Worm (Caenorhabditis elegans): ENCODE data around the gene rnp-2.

ce11 chrIV:4167296-4167695, 4.6 kb upstream of the rnp-2 start:
- TF ChIP-seq ama-1 (optimal IDR thresholded peaks at IDR 0.05) (no peak), B0310.2 (tag; optimal IDR thresholded peaks at IDR 0.05) (no peak), flt-1 (GFP tag; IDR thresholded peaks at IDR 0.05) (no peak), aly-1 (tag; optimal IDR thresholded peaks at IDR 0.05) (no peak), tbx-11 (GFP tag; IDR thresholded peaks at IDR 0.05) (no peak), ceh-13 (GFP tag; optimal IDR thresholded peaks at IDR 0.05) (no peak), ets-7 (tag; optimal IDR thresholded peaks at IDR 0.05) (no peak), hnd-1 (tag; optimal IDR thresholded peaks at IDR 0.05) (no peak), sea-1 (GFP tag; conservative IDR thresholded peaks at IDR 0.05) (no peak), ceh-36 (tag; optimal IDR thresholded peaks at IDR 0.05) (no peak), tra-4 (tag; optimal IDR thresholded peaks at IDR 0.05) (no peak), F13C5.2 (tag; optimal IDR thresholded peaks at IDR 0.05) (no peak)

All from whole organism, early embryonic.